Fruit fly (Drosophila melanogaster) whole organism, embryonic: Measurements from ENCODE around the gene Pino.

Source experiments
- ATbp ChIP-seq: fragments of 200-800 bp; sonication (Bioruptor generic); optimal IDR thresholded peaks from 2 replicates; lab custom pipeline; 2017; ENCODE audit warnings: missing biosample characterization, mild to moderate bottlenecking, missing genetic modification characterization, missing genetic modification reagents
- CG11085 ChIP-seq: fragments of 200-800 bp; sonication (Bioruptor generic); IDR thresholded peaks from 2 replicates; pipeline ENCODE4 v1.3.6; 2022; ENCODE audit warnings: missing biosample characterization, missing genetic modification characterization
- CG11504 ChIP-seq: fragments of 200-800 bp; sonication (Bioruptor generic); optimal IDR thresholded peaks from 3 replicates; lab custom pipeline; 2019; ENCODE audit warnings: missing biosample characterization, mild to moderate bottlenecking, missing genetic modification characterization, moderate library complexity
- CG12299 ChIP-seq: fragments of 200-800 bp; sonication (Bioruptor generic); optimal IDR thresholded peaks from 2 replicates; lab custom pipeline; 2018; ENCODE audit warnings: missing biosample characterization, mild to moderate bottlenecking, missing genetic modification characterization
- CG13424 ChIP-seq: fragments of 200-800 bp; sonication (Bioruptor generic); optimal IDR thresholded peaks from 2 replicates; lab custom pipeline; 2019; ENCODE audit warnings: missing biosample characterization, mild to moderate bottlenecking, missing genetic modification characterization, moderate library complexity
- CG16863 ChIP-seq: fragments of 200-800 bp; sonication (Bioruptor generic); optimal IDR thresholded peaks from 3 replicates; lab custom pipeline; 2016; ENCODE audit warnings: missing biosample characterization, missing genetic modification characterization
- CG17912 ChIP-seq: fragments of 200-800 bp; sonication (Bioruptor generic); optimal IDR thresholded peaks from 2 replicates; lab custom pipeline; 2018; ENCODE audit warnings: missing biosample characterization, mild to moderate bottlenecking, missing genetic modification characterization
- CG2129 ChIP-seq: fragments of 200-800 bp; sonication (Bioruptor generic); IDR thresholded peaks from 2 replicates; pipeline ENCODE4 v1.3.6; 2022; ENCODE audit warnings: missing biosample characterization, missing genetic modification characterization; ENCODE audit not compliant: partially characterized antibody
- CG2889 ChIP-seq: fragments of 200-800 bp; sonication (Bioruptor generic); IDR thresholded peaks from 3 replicates; pipeline ENCODE4 v1.3.6; 2022; ENCODE audit warnings: missing biosample characterization, missing genetic modification characterization
- CG32767 ChIP-seq: fragments of 200-800 bp; sonication (Bioruptor generic); IDR thresholded peaks from 2 replicates; pipeline ENCODE4 v1.3.6; 2022; ENCODE audit warnings: missing biosample characterization, missing genetic modification characterization
- CG3281 ChIP-seq: fragments of 200-800 bp; sonication (Bioruptor generic); optimal IDR thresholded peaks from 3 replicates; lab custom pipeline; 2017; ENCODE audit warnings: missing biosample characterization, mild to moderate bottlenecking, missing genetic modification characterization
- CG3407 ChIP-seq: fragments of 200-800 bp; sonication (Bioruptor generic); optimal IDR thresholded peaks from 2 replicates; lab custom pipeline; 2018; ENCODE audit warnings: missing biosample characterization, mild to moderate bottlenecking, missing genetic modification characterization
- CG3726 ChIP-seq: fragments of 200-800 bp; sonication (Bioruptor generic); IDR thresholded peaks from 3 replicates; pipeline ENCODE4, ENCODE4 v1.3.6; 2022; ENCODE audit warnings: missing biosample characterization, missing genetic modification characterization
- CG4360 ChIP-seq: fragments of 200-800 bp; sonication (Bioruptor generic); IDR thresholded peaks from 2 replicates; pipeline ENCODE4 v1.3.6; 2022; ENCODE audit warnings: missing biosample characterization, missing genetic modification characterization
- CG4404 ChIP-seq: fragments of 200-800 bp; sonication (Bioruptor generic); IDR thresholded peaks from 2 replicates; pipeline ENCODE4 v1.3.6; 2022; ENCODE audit warnings: missing biosample characterization, missing genetic modification characterization
- CG5953 ChIP-seq: fragments of 200-800 bp; sonication (Bioruptor generic); IDR thresholded peaks from 2 replicates; pipeline ENCODE4 v1.3.6; 2022; ENCODE audit warnings: missing biosample characterization, missing genetic modification characterization
- CG6654 ChIP-seq: fragments of 200-800 bp; sonication (Bioruptor generic); optimal IDR thresholded peaks from 2 replicates; lab custom pipeline; 2017; ENCODE audit warnings: missing biosample characterization, mild to moderate bottlenecking, missing genetic modification characterization
- CG8281 ChIP-seq: fragments of 200-800 bp; sonication (Bioruptor generic); optimal IDR thresholded peaks from 2 replicates; lab custom pipeline; 2018; ENCODE audit warnings: missing biosample characterization, mild to moderate bottlenecking, missing genetic modification characterization, moderate library complexity
- CG8359 ChIP-seq: fragments of 200-800 bp; sonication (Bioruptor generic); optimal IDR thresholded peaks from 2 replicates; lab custom pipeline; 2017; ENCODE audit warnings: missing biosample characterization, mild to moderate bottlenecking, missing genetic modification characterization, borderline replicate concordance
- CG9215 ChIP-seq: fragments of 200-800 bp; sonication (Bioruptor generic); IDR thresholded peaks from 2 replicates; pipeline ENCODE4 v1.3.6; 2022; ENCODE audit warnings: missing biosample characterization, missing genetic modification characterization
- CrebB ChIP-seq: fragments of 200-800 bp; sonication (Bioruptor generic); optimal IDR thresholded peaks from 3 replicates; lab custom pipeline; 2018; ENCODE audit warnings: missing biosample characterization, mild to moderate bottlenecking, missing genetic modification characterization
- Dek ChIP-seq: fragments of 200-800 bp; sonication (Bioruptor generic); optimal IDR thresholded peaks from 3 replicates; lab custom pipeline; 2019; ENCODE audit warnings: missing biosample characterization, mild to moderate bottlenecking, missing genetic modification characterization, moderate library complexity
- Elba2 ChIP-seq: fragments of 200-800 bp; sonication (Bioruptor generic); optimal IDR thresholded peaks from 3 replicates; lab custom pipeline; 2016; ENCODE audit warnings: missing biosample characterization, missing genetic modification characterization
- HLHmδ ChIP-seq: fragments of 200-800 bp; sonication (Bioruptor generic); optimal IDR thresholded peaks from 2 replicates; lab custom pipeline; 2018; ENCODE audit warnings: missing biosample characterization, mild to moderate bottlenecking, missing genetic modification characterization, moderate library complexity
- Hr78 ChIP-seq, 2 experiments: fragments of 200-800 bp in 1 of 2; fragments of >200 bp in 1 of 2; sonication (Bioruptor generic) in 1 of 2; optimal IDR thresholded peaks; 2 replicates each; lab custom pipeline; 2017 to 2019; ENCODE audit warnings: missing biosample characterization in 2 of 2, missing genetic modification characterization in 2 of 2, mild to moderate bottlenecking in 1 of 2, moderate library complexity in 1 of 2
- Poxn ChIP-seq: fragments of 200-800 bp; sonication (Bioruptor generic); IDR thresholded peaks from 2 replicates; pipeline ENCODE4 v1.3.6; 2022; ENCODE audit warnings: missing biosample characterization, missing genetic modification characterization
- Sox100B ChIP-seq: fragments of 200-800 bp; sonication (Bioruptor generic); optimal IDR thresholded peaks from 3 replicates; lab custom pipeline; 2018; ENCODE audit warnings: missing biosample characterization, mild to moderate bottlenecking, missing genetic modification characterization
- Sox102F ChIP-seq: fragments of 200-800 bp; sonication (Bioruptor generic); optimal IDR thresholded peaks from 2 replicates; lab custom pipeline; 2018; ENCODE audit warnings: missing biosample characterization, mild to moderate bottlenecking, missing genetic modification characterization, moderate library complexity
- Stat92E ChIP-seq, 3 experiments: fragments of >200 bp in 2 of 3; fragments of 200-800 bp in 1 of 3; sonication (Bioruptor generic) in 1 of 3; optimal IDR thresholded peaks; 2 replicates each; lab custom pipeline; 2017 to 2019; ENCODE audit warnings: missing biosample characterization in 3 of 3, missing genetic modification characterization in 3 of 3, mild to moderate bottlenecking in 1 of 3, moderate library complexity in 1 of 3
- Usf ChIP-seq: fragments of 200-800 bp; sonication (Bioruptor generic); optimal IDR thresholded peaks from 2 replicates; lab custom pipeline; 2017; ENCODE audit warnings: missing genotype, missing biosample characterization, missing genetic modification characterization
- amos ChIP-seq: fragments of 200-800 bp; sonication (Bioruptor generic); IDR thresholded peaks from 2 replicates; pipeline ENCODE4 v1.3.6; 2022; ENCODE audit warnings: missing biosample characterization, missing genetic modification characterization; ENCODE audit not compliant: partially characterized antibody
- bab2 ChIP-seq: fragments of 200-800 bp; sonication (Bioruptor generic); optimal IDR thresholded peaks from 2 replicates; lab custom pipeline; 2016; ENCODE audit warnings: missing biosample characterization, missing genetic modification characterization
- ems ChIP-seq: fragments of 200-800 bp; sonication (Bioruptor generic); optimal IDR thresholded peaks from 3 replicates; lab custom pipeline; 2016; ENCODE audit warnings: missing biosample characterization, missing genetic modification characterization
- grau ChIP-seq: fragments of 200-800 bp; optimal IDR thresholded peaks from 3 replicates; lab custom pipeline; 2019; ENCODE audit warnings: missing biosample characterization, mild to moderate bottlenecking, missing genetic modification characterization, moderate library complexity
- gro ChIP-seq: fragments of 200-800 bp; sonication (Bioruptor generic); optimal IDR thresholded peaks from 2 replicates; lab custom pipeline; 2016; ENCODE audit warnings: missing biosample characterization, missing genetic modification characterization
- inv ChIP-seq: fragments of 200-800 bp; sonication (Bioruptor generic); IDR thresholded peaks from 2 replicates; pipeline ENCODE4 v1.3.6; 2022; ENCODE audit warnings: missing biosample characterization, missing genetic modification characterization; ENCODE audit not compliant: partially characterized antibody
- lbe ChIP-seq: fragments of 200-800 bp; sonication (Bioruptor generic); optimal IDR thresholded peaks from 2 replicates; lab custom pipeline; 2016; ENCODE audit warnings: missing biosample characterization, mild to moderate bottlenecking, missing genetic modification characterization
- nom ChIP-seq: fragments of 200-800 bp; sonication (Bioruptor generic); optimal IDR thresholded peaks from 2 replicates; lab custom pipeline; 2017; ENCODE audit warnings: missing biosample characterization, missing genetic modification characterization, mild to moderate bottlenecking, moderate library complexity, missing genetic modification reagents
- org-1 ChIP-seq: fragments of 200-800 bp; sonication (Bioruptor generic); optimal IDR thresholded peaks from 2 replicates; lab custom pipeline; 2017; ENCODE audit warnings: missing biosample characterization, missing genetic modification characterization
- phol ChIP-seq: fragments of 200-800 bp; sonication (Bioruptor generic); optimal IDR thresholded peaks from 3 replicates; lab custom pipeline; 2018; ENCODE audit warnings: missing biosample characterization, mild to moderate bottlenecking, missing genetic modification characterization, moderate library complexity
- prd ChIP-seq, 3 experiments: fragments of >200 bp in 2 of 3; fragments of 200-800 bp in 1 of 3; sonication (Bioruptor generic) in 1 of 3; optimal IDR thresholded peaks in 2 of 3; IDR thresholded peaks in 1 of 3; 2 replicates in 2 of 3; 3 replicates in 1 of 3; pipeline versions ENCODE4 v1.3.6 to Lab custom; 2017 to 2022; ENCODE audit warnings: missing biosample characterization in 1 of 3, missing genetic modification characterization in 1 of 3
- scrt ChIP-seq: fragments of 200-800 bp; sonication (Bioruptor generic); optimal IDR thresholded peaks from 2 replicates; lab custom pipeline; 2018; ENCODE audit warnings: missing biosample characterization, mild to moderate bottlenecking, missing genetic modification characterization, moderate library complexity
- slp2 ChIP-seq: fragments of 200-800 bp; sonication (Bioruptor generic); optimal IDR thresholded peaks from 2 replicates; lab custom pipeline; 2016; ENCODE audit warnings: missing biosample characterization, missing genetic modification characterization
- tna ChIP-seq: fragments of 200-800 bp; sonication (Bioruptor generic); IDR thresholded peaks from 2 replicates; pipeline ENCODE4 v1.3.6; 2022; ENCODE audit warnings: missing biosample characterization, missing genetic modification characterization; ENCODE audit not compliant: partially characterized antibody
- tx ChIP-seq: fragments of 200-800 bp; sonication (Bioruptor generic); optimal IDR thresholded peaks from 2 replicates; lab custom pipeline; 2016; ENCODE audit warnings: missing biosample characterization, missing genetic modification characterization
- unc-4 ChIP-seq: fragments of 200-800 bp; sonication (Bioruptor generic); IDR thresholded peaks from 2 replicates; pipeline ENCODE4 v1.3.6; 2022; ENCODE audit warnings: missing biosample characterization, missing genetic modification characterization; ENCODE audit not compliant: partially characterized antibody
- unpg ChIP-seq: fragments of 200-800 bp; sonication (Bioruptor generic); optimal IDR thresholded peaks from 3 replicates; lab custom pipeline; 2018; ENCODE audit warnings: missing biosample characterization, mild to moderate bottlenecking, missing genetic modification characterization, moderate library complexity
- vvl ChIP-seq: fragments of 200-800 bp; sonication (Bioruptor generic); IDR thresholded peaks from 2 replicates; pipeline ENCODE4 v1.3.6; 2022; ENCODE audit warnings: missing biosample characterization, missing genetic modification characterization

Pino gene

dm6 chr2L:1116661-1117322, 12.0 kb downstream of the Pino start:
- TF ChIP-seq CG2129 (GFP tag; lab: Robert Waterston, UW) (no peak), CG13424 (tag; lab: Kevin White, UChicago) (no peak), CG3281 (GFP tag; lab: Kevin White, UChicago) (peak; percentile 25), CG4404 (no peak), inv (GFP tag; lab: Robert Waterston, UW) (0 out of 2 replicates have a peak, but pooled peaks have one; percentile 23), org-1 (GFP tag; lab: Kevin White, UChicago) (no peak), Elba2 (GFP tag; lab: Kevin White, UChicago) (no peak), scrt (GFP tag; lab: Kevin White, UChicago) (no peak), CG16863 (no peak), CG17912 (GFP tag; lab: Kevin White, UChicago) (no peak), unc-4 (GFP tag; lab: Robert Waterston, UW) (no peak), CG11504 (no peak), CG9215 (no peak), CrebB (no peak), tna (GFP tag; lab: Robert Waterston, UW) (no peak), HLHmδ (no peak), CG32767 (no peak), Hr78 (GFP tag; optimal IDR thresholded peaks at IDR 0.05; lab: Kevin White, UChicago) (no peak), grau (tag; lab: Kevin White, UChicago) (no peak), CG5953 (GFP tag; lab: Robert Waterston, UW) (no peak), nom (GFP tag; lab: Kevin White, UChicago) (peak; percentile 22), CG3726 (GFP tag; lab: Robert Waterston, UW) (no peak), slp2 (GFP tag; lab: Kevin White, UChicago) (no peak), Stat92E (GFP tag; optimal IDR thresholded peaks at IDR 0.05; lab: Kevin White, UChicago) (no peak), Poxn (GFP tag; lab: Robert Waterston, UW) (no peak), gro (GFP tag; lab: Kevin White, UChicago) (peak; percentile 6), lbe (peak; percentile 6), Usf (GFP tag; lab: Kevin White, UChicago) (no peak), CG8359 (GFP tag; lab: Kevin White, UChicago) (no peak), Sox100B (GFP tag; lab: Kevin White, UChicago) (no peak), CG4360 (no peak), vvl (GFP tag; lab: Robert Waterston, UW) (peak; percentile 45; the same call in 1 of the 2 replicates), Dek (tag; lab: Kevin White, UChicago) (no peak), Sox102F (GFP tag; lab: Kevin White, UChicago) (no peak), tx (GFP tag; lab: Kevin White, UChicago) (no peak), CG6654 (GFP tag; lab: Kevin White, UChicago) (no peak), CG12299 (tag; lab: Kevin White, UChicago) (no peak), CG8281 (tag; lab: Kevin White, UChicago) (no peak), CG11085 (GFP tag; lab: Robert Waterston, UW) (no peak), bab2 (GFP tag; lab: Kevin White, UChicago) (no peak), CG2889 (GFP tag; lab: Robert Waterston, UW) (no peak), ATbp (GFP tag; lab: Kevin White, UChicago) (no peak), phol (tag; lab: Kevin White, UChicago) (no peak), prd (optimal IDR thresholded peaks at IDR 0.05; lab: Kevin White, UChicago) (no peak), prd (GFP tag; IDR thresholded peaks at IDR 0.05; lab: Robert Waterston, UW) (no peak), amos (no peak), ems (no peak), unpg (GFP tag; lab: Kevin White, UChicago) (no peak), CG3407 (GFP tag; lab: Kevin White, UChicago) (no peak)
